Fruit fly (Drosophila melanogaster) S2 (cell line): ENCODE results near the gene CG31687.

Source experiments
- CG8478 ChIP-seq: fragments of >200 bp; optimal IDR thresholded peaks from 2 replicates; lab custom pipeline; 2018
- CTCF ChIP-seq, 2 experiments: fragments of >200 bp; optimal IDR thresholded peaks; 2 replicates each; lab custom pipeline; 2018

- TF ChIP-seq CG8478 (lab: Kevin White, UChicago) (no peak), CTCF (optimal IDR thresholded peaks at IDR 0.05; lab: Kevin White, UChicago) (no peak)
Observed at dm6 chr2L:20486752-20487141, 36.7 kb downstream of the CG31687 start.
